Worm (Caenorhabditis elegans): Measurements from ENCODE around the gene srsx-36.

- TF ChIP-seq klf-2 (GFP tag; conservative IDR thresholded peaks at IDR 0.05) (no peak), flt-1 (GFP tag; IDR thresholded peaks at IDR 0.05) (no peak), ref-1 (GFP tag; conservative IDR thresholded peaks at IDR 0.05) (no peak), cog-1 (tag; optimal IDR thresholded peaks at IDR 0.05) (no peak), tab-1 (GFP tag; IDR thresholded peaks at IDR 0.05) (no peak), med-1 (GFP tag; optimal IDR thresholded peaks at IDR 0.05; ENCODE audit: insufficient read depth) (no peak), ztf-23 (GFP tag; IDR thresholded peaks at IDR 0.05) (no peak), ztf-29 (GFP tag; IDR thresholded peaks at IDR 0.05) (no peak), T22C8.4 (GFP tag; IDR thresholded peaks at IDR 0.05) (no peak)
Measured at ce11 chrV:15833622-15834021, 24.2 kb upstream of the srsx-36 start, which contains the start of gene srbc-54.

Measured in whole organism, midembryonic.